Worm (Caenorhabditis elegans): Measurements from ENCODE around the gene R107.2.
A peak's percentile ranks its signal among the peaks of the same experiment; 100 is the strongest.

The R107.2 gene

ce11 chrIII:9084329-9084728, 38.6 kb upstream of the R107.2 start (continued):
- TF ChIP-seq nhr-25 (tag; optimal IDR thresholded peaks at IDR 0.05; ENCODE audit: borderline replicate concordance, insufficient read depth) (no peak), dmd-6 (GFP tag; IDR thresholded peaks at IDR 0.05) (no peak), mdl-1 (tag; optimal IDR thresholded peaks at IDR 0.05) (no peak), ceh-62 (tag; optimal IDR thresholded peaks at IDR 0.05) (no peak), lsy-2 (tag; optimal IDR thresholded peaks at IDR 0.05) (no peak), nhr-102 (tag; optimal IDR thresholded peaks at IDR 0.05) (no peak)

ce11 chrIII:9083118-9083517, 37.4 kb upstream of the R107.2 start:
- TF ChIP-seq aha-1 (tag): peak; percentile 69
- no peak for TF ChIP-seq snpc-4 (tag; optimal IDR thresholded peaks at IDR 0.05)
- TF ChIP-seq lsy-2 (tag; optimal IDR thresholded peaks at IDR 0.05): no peak
- peak; percentile 52 for TF ChIP-seq hlh-11 (tag; optimal IDR thresholded peaks at IDR 0.05)
- TF ChIP-seq ceh-82 (tag; optimal IDR thresholded peaks at IDR 0.05): no peak
- TF ChIP-seq zag-1 (tag; optimal IDR thresholded peaks at IDR 0.05): no peak
- no peak for TF ChIP-seq daf-19 (GFP tag; conservative IDR thresholded peaks at IDR 0.05)
- TF ChIP-seq madf-9 (GFP tag; conservative IDR thresholded peaks at IDR 0.05): no peak
- TF ChIP-seq duxl-1 (tag; optimal IDR thresholded peaks at IDR 0.05; ENCODE audit: poor library complexity): no peak
- no peak for TF ChIP-seq egl-27 (tag; optimal IDR thresholded peaks at IDR 0.05)
- peak in 1 of 2 experiments; percentile 75 for TF ChIP-seq daf-16 (GFP tag; optimal IDR thresholded peaks at IDR 0.05)
- no peak for TF ChIP-seq daf-16 (tag; optimal IDR thresholded peaks at IDR 0.05)
- TF ChIP-seq F26F4.8 (GFP tag; conservative IDR thresholded peaks at IDR 0.05): no peak
- TF ChIP-seq nhr-28 (tag; optimal IDR thresholded peaks at IDR 0.05): peak; percentile 59
- no peak for TF ChIP-seq lin-1 (GFP tag; IDR thresholded peaks at IDR 0.05)
- no peak for TF ChIP-seq Y105C5A.15 (GFP tag; IDR thresholded peaks at IDR 0.05)
- no peak for TF ChIP-seq nhr-6 (tag; optimal IDR thresholded peaks at IDR 0.05)
- TF ChIP-seq unc-62 (GFP tag; optimal IDR thresholded peaks at IDR 0.05 in 1 of 2): peak in 1 of 2 experiments; percentile 84
- TF ChIP-seq unc-62 (tag; optimal IDR thresholded peaks at IDR 0.05): no peak
- TF ChIP-seq dmd-6 (GFP tag; IDR thresholded peaks at IDR 0.05): no peak
- no peak for TF ChIP-seq D1046.2 (GFP tag; IDR thresholded peaks at IDR 0.05)
- peak; percentile 16 for TF ChIP-seq hlh-30 (tag; optimal IDR thresholded peaks at IDR 0.05; ENCODE audit: insufficient read depth)
- TF ChIP-seq F49E8.2 (tag; optimal IDR thresholded peaks at IDR 0.05; ENCODE audit: borderline replicate concordance): no peak

ce11 chrIII:9081763-9082162, 36.0 kb upstream of the R107.2 start, which contains the start of gene far-2:
Gene far-2, plus strand, starts transcription at chrIII:9081828.
- TF ChIP-seq set-16 (GFP tag; IDR thresholded peaks at IDR 0.05) (peak; percentile 75), unc-62 (GFP tag; optimal IDR thresholded peaks at IDR 0.05 in 1 of 2) (peak in 1 of 2 experiments; percentile 16), unc-62 (tag; optimal IDR thresholded peaks at IDR 0.05) (no peak), Y75B8A.6 (GFP tag; IDR thresholded peaks at IDR 0.05) (no peak)

- TF ChIP-seq R02D3.7 (tag; optimal IDR thresholded peaks at IDR 0.05): no peak
- no peak for TF ChIP-seq daf-8 (GFP tag; IDR thresholded peaks at IDR 0.05)
- peak in 1 of 2 experiments; percentile 48 for TF ChIP-seq unc-62 (GFP tag; optimal IDR thresholded peaks at IDR 0.05 in 1 of 2)
- no peak for TF ChIP-seq unc-62 (tag; optimal IDR thresholded peaks at IDR 0.05)
- no peak for TF ChIP-seq fkh-10 (GFP tag; optimal IDR thresholded peaks at IDR 0.05)
- no peak for TF ChIP-seq lsy-2 (tag; optimal IDR thresholded peaks at IDR 0.05)
- no peak for TF ChIP-seq dmd-9 (GFP tag; IDR thresholded peaks at IDR 0.05)
These were observed 35.3 kb upstream of the R107.2 start, which contains the start of gene far-1 for ce11 chrIII:9081055-9081454. Gene far-1, minus strand, starts transcription at chrIII:9081179.

- no peak for TF ChIP-seq lin-1 (GFP tag; IDR thresholded peaks at IDR 0.05)
- no peak for TF ChIP-seq tra-1 (GFP tag; IDR thresholded peaks at IDR 0.05)
- peak; percentile 22 for TF ChIP-seq aha-1 (tag)
- TF ChIP-seq mdt-29 (GFP tag; IDR thresholded peaks at IDR 0.05): no peak
- no peak for TF ChIP-seq lin-29 (GFP tag; IDR thresholded peaks at IDR 0.05)
- no peak for TF ChIP-seq unc-130 (GFP tag; optimal IDR thresholded peaks at IDR 0.05)
- TF ChIP-seq F49E8.2 (tag; optimal IDR thresholded peaks at IDR 0.05; ENCODE audit: borderline replicate concordance): no peak
- TF ChIP-seq lin-15B (tag; optimal IDR thresholded peaks at IDR 0.05): no peak
- no peak for TF ChIP-seq spr-3 (GFP tag; optimal IDR thresholded peaks at IDR 0.05)
These were observed 34.4 kb upstream of the R107.2 start for ce11 chrIII:9080127-9080526.
